Worm (Caenorhabditis elegans) whole organism, L1 larva: ENCODE data around the gene F20G2.5.

Experiments
- ceh-8 ChIP-seq: fragments of 200-800 bp; sonication (Bioruptor generic); optimal IDR thresholded peaks from 2 replicates; lab custom pipeline; 2018; ENCODE audit warnings: mild to moderate bottlenecking, missing genetic modification characterization, moderate library complexity, missing compliant biosample characterization
- egl-27 ChIP-seq, 2 experiments: fragments of 150-350 bp in 1 of 2; sonication (generic microtip); optimal IDR thresholded peaks; 3 replicates each; lab custom pipeline; 2017 to 2018; ENCODE audit warnings: missing biosample characterization in 2 of 2, missing genetic modification characterization in 2 of 2, missing genetic modification reagents in 2 of 2
- lin-13 ChIP-seq: fragments of 150-350 bp; optimal IDR thresholded peaks from 2 replicates; lab custom pipeline; 2014; ENCODE audit warnings: missing biosample characterization, missing genetic modification reagents, missing genetic modification characterization
- lin-39 ChIP-seq: fragments of 150-350 bp; optimal IDR thresholded peaks from 2 replicates; lab custom pipeline; 2014; ENCODE audit warnings: missing biosample characterization, missing genetic modification reagents, missing genetic modification characterization
- mep-1 ChIP-seq: fragments of 150-350 bp; optimal IDR thresholded peaks from 2 replicates; lab custom pipeline; 2014; ENCODE audit warnings: missing biosample characterization, missing genetic modification characterization

- TF ChIP-seq mep-1 (tag; lab: Kevin White, UChicago): no peak
- no peak for TF ChIP-seq lin-13 (GFP tag; lab: Kevin White, UChicago)
- no peak for TF ChIP-seq egl-27 (tag; optimal IDR thresholded peaks at IDR 0.05; lab: Kevin White, UChicago)
- TF ChIP-seq lin-39: no peak
- no peak for TF ChIP-seq ceh-8 (GFP tag; lab: Kevin White, UChicago)
Observed at ce11 chrV:13785767-13786166, 14.5 kb downstream of the F20G2.5 start.
